Worm (Caenorhabditis elegans) whole organism, L2 larva: ENCODE data around the gene lin-3.

Experiments used
- C34F6.9 ChIP-seq: fragments of 150-350 bp; optimal IDR thresholded peaks from 2 replicates; lab custom pipeline; 2014; ENCODE audit warnings: missing biosample characterization, missing genetic modification characterization
- F13H6.1 ChIP-seq: sonication (generic microtip); optimal IDR thresholded peaks from 2 replicates; lab custom pipeline; 2016; ENCODE audit warnings: missing genetic modification characterization, missing compliant biosample characterization
- R02D3.7 ChIP-seq: fragments of 150-350 bp; optimal IDR thresholded peaks from 2 replicates; lab custom pipeline; 2014; ENCODE audit warnings: missing biosample characterization, missing genetic modification characterization
- Y55F3AM.14 ChIP-seq: fragments of 200-800 bp; sonication (Bioruptor generic); optimal IDR thresholded peaks from 2 replicates; lab custom pipeline; 2018; ENCODE audit warnings: mild to moderate bottlenecking, missing genetic modification characterization, missing compliant biosample characterization
- ZK546.5 ChIP-seq: sonication (generic microtip); optimal IDR thresholded peaks from 2 replicates; lab custom pipeline; 2017; ENCODE audit warnings: missing biosample characterization, missing genetic modification characterization
- alr-1 ChIP-seq: fragments of 150-350 bp; optimal IDR thresholded peaks from 2 replicates; lab custom pipeline; 2014; ENCODE audit warnings: missing biosample characterization, missing genetic modification characterization
- aly-2 ChIP-seq: fragments of 150-350 bp; optimal IDR thresholded peaks from 2 replicates; lab custom pipeline; 2014; ENCODE audit warnings: missing biosample characterization, missing genetic modification characterization
- ama-1 ChIP-seq: fragments of 150-350 bp; optimal IDR thresholded peaks from 2 replicates; lab custom pipeline; 2018; ENCODE audit warnings: inconsistent platforms
- ceh-16 ChIP-seq: fragments of 150-350 bp; optimal IDR thresholded peaks from 2 replicates; lab custom pipeline; 2014; ENCODE audit warnings: missing biosample characterization, missing genetic modification characterization
- crh-2 ChIP-seq: sonication (generic microtip); optimal IDR thresholded peaks from 2 replicates; lab custom pipeline; 2017; ENCODE audit warnings: missing biosample characterization, missing genetic modification characterization
- egl-27 ChIP-seq: sonication (generic microtip); optimal IDR thresholded peaks from 3 replicates; lab custom pipeline; 2017; ENCODE audit warnings: missing biosample characterization, missing genetic modification reagents, missing genetic modification characterization
- elt-1 ChIP-seq: fragments of 150-350 bp; optimal IDR thresholded peaks from 2 replicates; lab custom pipeline; 2014; ENCODE audit warnings: missing biosample characterization, missing genetic modification characterization
- elt-3 ChIP-seq: sonication (generic microtip); optimal IDR thresholded peaks from 2 replicates; lab custom pipeline; 2017; ENCODE audit warnings: missing biosample characterization, missing genetic modification characterization
- fos-1 ChIP-seq: fragments of 150-350 bp; optimal IDR thresholded peaks from 2 replicates; lab custom pipeline; 2014; ENCODE audit warnings: missing biosample characterization, missing genetic modification characterization
- gmeb-1 ChIP-seq: fragments of 150-350 bp; optimal IDR thresholded peaks from 2 replicates; lab custom pipeline; 2014; ENCODE audit warnings: missing biosample characterization, missing genetic modification characterization
- lin-11 ChIP-seq: fragments of 150-350 bp; sonication (generic microtip); optimal IDR thresholded peaks from 2 replicates; lab custom pipeline; 2014; ENCODE audit warnings: missing biosample characterization, missing genetic modification characterization, inconsistent platforms, mixed read lengths
- lin-13 ChIP-seq: fragments of 150-350 bp; optimal IDR thresholded peaks from 2 replicates; lab custom pipeline; 2014; ENCODE audit warnings: missing biosample characterization, missing genetic modification reagents, missing genetic modification characterization
- lin-39 ChIP-seq: fragments of 150-350 bp; optimal IDR thresholded peaks from 2 replicates; lab custom pipeline; 2014; ENCODE audit warnings: missing biosample characterization, missing genetic modification reagents, missing genetic modification characterization
- lsy-2 ChIP-seq, 2 experiments: fragments of 150-350 bp in 1 of 2; sonication (generic microtip) in 1 of 2; optimal IDR thresholded peaks; 2 replicates each; lab custom pipeline; 2014 to 2017; ENCODE audit warnings: missing biosample characterization in 2 of 2, missing genetic modification characterization in 2 of 2
- mab-5 ChIP-seq: fragments of 150-350 bp; optimal IDR thresholded peaks from 2 replicates; lab custom pipeline; 2014; ENCODE audit warnings: missing biosample characterization, missing genetic modification characterization
- mdl-1 ChIP-seq, 2 experiments: fragments of 150-350 bp in 1 of 2; sonication (generic microtip) in 1 of 2; optimal IDR thresholded peaks; 2 replicates each; lab custom pipeline; 2017; ENCODE audit warnings: missing biosample characterization in 2 of 2, missing genetic modification characterization in 2 of 2
- nhr-11 ChIP-seq: fragments of 150-350 bp; optimal IDR thresholded peaks from 2 replicates; lab custom pipeline; 2014; ENCODE audit warnings: missing biosample characterization, missing genetic modification characterization
- nhr-12 ChIP-seq: fragments of 150-350 bp; optimal IDR thresholded peaks from 2 replicates; lab custom pipeline; 2014; ENCODE audit warnings: missing biosample characterization, missing genetic modification characterization
- nhr-129 ChIP-seq: fragments of 150-350 bp; optimal IDR thresholded peaks from 2 replicates; lab custom pipeline; 2014; ENCODE audit warnings: missing biosample characterization, missing genetic modification characterization
- nhr-21 ChIP-seq: fragments of 150-350 bp; optimal IDR thresholded peaks from 2 replicates; lab custom pipeline; 2014; ENCODE audit warnings: missing biosample characterization, missing genetic modification characterization
- nhr-23 ChIP-seq: fragments of 150-350 bp; optimal IDR thresholded peaks from 2 replicates; lab custom pipeline; 2014; ENCODE audit warnings: missing biosample characterization, missing genetic modification reagents, missing genetic modification characterization
- nhr-237 ChIP-seq: fragments of 150-350 bp; optimal IDR thresholded peaks from 2 replicates; lab custom pipeline; 2014; ENCODE audit warnings: missing biosample characterization, missing genetic modification characterization
- nhr-25 ChIP-seq: fragments of 150-350 bp; sonication (generic microtip); optimal IDR thresholded peaks from 3 replicates; lab custom pipeline; 2014; ENCODE audit warnings: missing biosample characterization, missing genetic modification characterization
- nhr-6 ChIP-seq: fragments of 150-350 bp; optimal IDR thresholded peaks from 2 replicates; lab custom pipeline; 2014; ENCODE audit warnings: missing biosample characterization, missing genetic modification characterization
- nhr-77 ChIP-seq: fragments of 150-350 bp; optimal IDR thresholded peaks from 2 replicates; lab custom pipeline; 2014; ENCODE audit warnings: missing biosample characterization, missing genetic modification characterization
- peb-1 ChIP-seq: fragments of 150-350 bp; optimal IDR thresholded peaks from 2 replicates; lab custom pipeline; 2014; ENCODE audit warnings: missing biosample characterization, missing genetic modification characterization
- sem-4 ChIP-seq: fragments of 150-350 bp; optimal IDR thresholded peaks from 2 replicates; lab custom pipeline; 2014; ENCODE audit warnings: missing biosample characterization, missing genetic modification reagents, missing genetic modification characterization
- skn-1 ChIP-seq: sonication (generic microtip); optimal IDR thresholded peaks from 2 replicates; lab custom pipeline; 2017; ENCODE audit warnings: missing biosample characterization, missing genetic modification characterization
- sma-3 ChIP-seq: sonication (generic microtip); optimal IDR thresholded peaks from 2 replicates; lab custom pipeline; 2016; ENCODE audit warnings: missing genetic modification reagents, missing genetic modification characterization, missing compliant biosample characterization
- sma-9 ChIP-seq, 2 experiments: fragments of 150-350 bp in 1 of 2; sonication (generic microtip) in 1 of 2; optimal IDR thresholded peaks; 2 replicates each; lab custom pipeline; 2014 to 2016; ENCODE audit warnings: missing genetic modification characterization in 2 of 2, mild to moderate bottlenecking in 1 of 2, missing biosample characterization in 1 of 2, missing compliant biosample characterization in 1 of 2, missing genetic modification reagents in 1 of 2, moderate library complexity in 1 of 2
- snpc-4 ChIP-seq: fragments of 150-350 bp; optimal IDR thresholded peaks from 2 replicates; lab custom pipeline; 2014; ENCODE audit warnings: missing biosample characterization, missing genetic modification characterization
- unc-39 ChIP-seq: fragments of 150-350 bp; optimal IDR thresholded peaks from 2 replicates; lab custom pipeline; 2014; ENCODE audit warnings: missing biosample characterization, missing genetic modification characterization
- unc-62 ChIP-seq: fragments of 150-350 bp; optimal IDR thresholded peaks from 2 replicates; lab custom pipeline; 2014; ENCODE audit warnings: missing biosample characterization, missing genetic modification reagents, missing genetic modification characterization
- zag-1 ChIP-seq: fragments of 150-350 bp; optimal IDR thresholded peaks from 2 replicates; lab custom pipeline; 2014; ENCODE audit warnings: missing biosample characterization, missing genetic modification characterization
- ztf-4 ChIP-seq: fragments of 150-350 bp; optimal IDR thresholded peaks from 2 replicates; lab custom pipeline; 2014; ENCODE audit warnings: missing biosample characterization, missing genetic modification characterization

lin-3 gene

ce11 chrIV:11029412-11029811, 24.7 kb upstream of the lin-3 start, which contains the start of gene hrg-5:
Gene hrg-5, minus strand, starts transcription at chrIV:11029428.
- peak; percentile 66 for TF ChIP-seq sma-9 (GFP tag; optimal IDR thresholded peaks at IDR 0.05; lab: Kevin White, UChicago)
- TF ChIP-seq sma-9 (tag; optimal IDR thresholded peaks at IDR 0.05; lab: Kevin White, UChicago): no peak
- TF ChIP-seq crh-2: peak; percentile 19
- no peak for TF ChIP-seq skn-1 (tag; lab: Kevin White, UChicago)
- TF ChIP-seq, all 48 proteins: peak for 2

- TF ChIP-seq aly-2 (tag; lab: Kevin White, UChicago): no peak
Observed at ce11 chrIV:11030117-11030516, 24.0 kb upstream of the lin-3 start.

- TF ChIP-seq mab-5 (tag; lab: Kevin White, UChicago): no peak
- no peak for TF ChIP-seq peb-1 (tag; lab: Kevin White, UChicago)
- TF ChIP-seq nhr-23 (tag; lab: Kevin White, UChicago): no peak
- TF ChIP-seq unc-62: no peak
- TF ChIP-seq aly-2 (tag; lab: Kevin White, UChicago): no peak
- no peak for TF ChIP-seq Y55F3AM.14
- TF ChIP-seq gmeb-1 (tag; lab: Kevin White, UChicago): no peak
- TF ChIP-seq ZK546.5 (tag; lab: Kevin White, UChicago): no peak
- TF ChIP-seq C34F6.9 (tag; lab: Kevin White, UChicago): no peak
- TF ChIP-seq elt-3 (tag; lab: Kevin White, UChicago): no peak
- no peak for TF ChIP-seq ztf-4 (tag; lab: Kevin White, UChicago)
- TF ChIP-seq alr-1 (tag; lab: Kevin White, UChicago): no peak
- no peak for TF ChIP-seq R02D3.7
- no peak for TF ChIP-seq ceh-16 (tag; lab: Kevin White, UChicago)
- TF ChIP-seq, all 48 proteins: peak for 0
Observed at ce11 chrIV:11030893-11031292, 23.2 kb upstream of the lin-3 start, which contains the start of gene hrg-4. Gene hrg-4, minus strand, starts transcription at chrIV:11030993.

- TF ChIP-seq fos-1 (tag; lab: Kevin White, UChicago) (peak; percentile 83), crh-2 (peak; percentile 50), gmeb-1 (tag; lab: Kevin White, UChicago) (peak; percentile 20), nhr-21 (tag; lab: Kevin White, UChicago) (no peak), elt-3 (tag; lab: Kevin White, UChicago) (no peak), nhr-129 (peak; percentile 57)
- TF ChIP-seq, all 48 proteins: peak for 4
Observed at ce11 chrIV:11031640-11032039, 22.5 kb upstream of the lin-3 start.

- TF ChIP-seq zag-1 (tag; lab: Kevin White, UChicago) (no peak), nhr-237 (no peak)
- TF ChIP-seq, all 48 proteins: peak for 0
Observed at ce11 chrIV:11032288-11032687, 21.8 kb upstream of the lin-3 start, which contains the start of gene hrg-6. Gene hrg-6, plus strand, starts transcription at chrIV:11032588.

- no peak for TF ChIP-seq nhr-237
- TF ChIP-seq nhr-11 (tag; lab: Kevin White, UChicago): no peak
- TF ChIP-seq R02D3.7: no peak
- TF ChIP-seq nhr-77 (tag; lab: Kevin White, UChicago): no peak
- peak; percentile 59 for TF ChIP-seq F13H6.1 (tag; lab: Kevin White, UChicago)
- TF ChIP-seq mdl-1 (tag; optimal IDR thresholded peaks at IDR 0.05; lab: Kevin White, UChicago): no peak
- no peak for TF ChIP-seq Y55F3AM.14
- TF ChIP-seq nhr-23 (tag; lab: Kevin White, UChicago): no peak
- peak; percentile 19 for TF ChIP-seq nhr-21 (tag; lab: Kevin White, UChicago)
- TF ChIP-seq ztf-4 (tag; lab: Kevin White, UChicago): no peak
- no peak for TF ChIP-seq skn-1 (tag; lab: Kevin White, UChicago)
- no peak for TF ChIP-seq alr-1 (tag; lab: Kevin White, UChicago)
- TF ChIP-seq egl-27 (tag; lab: Kevin White, UChicago): no peak
- peak; percentile 98 for TF ChIP-seq crh-2
- peak; percentile 49 to 83 for TF ChIP-seq lsy-2 (tag; optimal IDR thresholded peaks at IDR 0.05; lab: Kevin White, UChicago)
- peak; percentile 38 for TF ChIP-seq nhr-25 (tag; lab: Kevin White, UChicago)
- TF ChIP-seq snpc-4 (tag; lab: Kevin White, UChicago): no peak
- peak; percentile 42 for TF ChIP-seq sem-4 (tag; lab: Kevin White, UChicago)
- TF ChIP-seq lin-39 (tag; lab: Kevin White, UChicago): no peak
- no peak for TF ChIP-seq nhr-12 (tag; lab: Kevin White, UChicago)
- TF ChIP-seq unc-62: no peak
- TF ChIP-seq lin-11: peak; percentile 44
- TF ChIP-seq sma-3 (GFP tag; lab: Kevin White, UChicago): peak; percentile 32
- no peak for TF ChIP-seq mab-5 (tag; lab: Kevin White, UChicago)
- no peak for TF ChIP-seq unc-39 (tag; lab: Kevin White, UChicago)
- TF ChIP-seq zag-1 (tag; lab: Kevin White, UChicago): peak; percentile 77
- TF ChIP-seq ceh-16 (tag; lab: Kevin White, UChicago): no peak
- TF ChIP-seq ZK546.5 (tag; lab: Kevin White, UChicago): no peak
- TF ChIP-seq fos-1 (tag; lab: Kevin White, UChicago): peak; percentile 74
- peak; percentile 45 for TF ChIP-seq nhr-6 (tag; lab: Kevin White, UChicago)
- TF ChIP-seq ama-1 (lab: Kevin White, UChicago): no peak
- no peak for TF ChIP-seq elt-1 (tag; lab: Kevin White, UChicago)
- TF ChIP-seq C34F6.9 (tag; lab: Kevin White, UChicago): peak; percentile 87
- TF ChIP-seq nhr-129: peak; percentile 72
- TF ChIP-seq lin-13 (GFP tag; lab: Kevin White, UChicago): peak; percentile 50
- peak; percentile 77 for TF ChIP-seq gmeb-1 (tag; lab: Kevin White, UChicago)
Observed at ce11 chrIV:11036222-11036621, 17.9 kb upstream of the lin-3 start, which contains the start of gene fkb-1. Gene fkb-1, plus strand, starts transcription at chrIV:11036582.
